Fruit fly (Drosophila melanogaster): Measurements from ENCODE around the gene ClC-a.

ClC-a gene

dm6 chr3R:11764279-11764880, 48.6 kb downstream of the ClC-a start, which contains the start of gene Lk6 (continued):
- TF ChIP-seq CG10669 (GFP tag; optimal IDR thresholded peaks at IDR 0.05), result no peak

dm6 chr3R:11763494-11764278, 49.3 kb downstream of the ClC-a start:
- peak; percentile 93 for TF ChIP-seq CG1621 (tag; optimal IDR thresholded peaks at IDR 0.05)
- TF ChIP-seq Eip78C (GFP tag), result peak; percentile 72
- no peak for TF ChIP-seq pdm3 (GFP tag; optimal IDR thresholded peaks at IDR 0.05)
- no peak for TF ChIP-seq CG31627 (GFP tag; optimal IDR thresholded peaks at IDR 0.05)
- TF ChIP-seq dac (GFP tag; optimal IDR thresholded peaks at IDR 0.05), result no peak
- no peak for TF ChIP-seq CG6163 (GFP tag; IDR thresholded peaks at IDR 0.05)
- no peak for TF ChIP-seq cyc (GFP tag; optimal IDR thresholded peaks at IDR 0.05)
- no peak for TF ChIP-seq CG11294 (GFP tag; IDR thresholded peaks at IDR 0.05)
- TF ChIP-seq ss (GFP tag; optimal IDR thresholded peaks at IDR 0.05), result peak; percentile 25 to 54
- peak; percentile 64 for TF ChIP-seq dsx (GFP tag; optimal IDR thresholded peaks at IDR 0.05; ENCODE audit: poor library complexity, severe bottlenecking)
- TF ChIP-seq CG6808 (GFP tag; optimal IDR thresholded peaks at IDR 0.05), result peak; percentile 47
- peak; percentile 63 for TF ChIP-seq CG6854 (GFP tag; optimal IDR thresholded peaks at IDR 0.05)
- no peak for TF ChIP-seq eg (GFP tag; IDR thresholded peaks at IDR 0.05)

dm6 chr3R:11762500-11762899, 50.5 kb downstream of the ClC-a start:
- TF ChIP-seq ss (GFP tag; optimal IDR thresholded peaks at IDR 0.05) (peak; percentile 0 to 6), CG1621 (tag; optimal IDR thresholded peaks at IDR 0.05) (no peak), CG9139 (GFP tag; optimal IDR thresholded peaks at IDR 0.05) (no peak), cyc (GFP tag; optimal IDR thresholded peaks at IDR 0.05) (no peak), Ets96B (tag; optimal IDR thresholded peaks at IDR 0.05) (no peak), fkh (GFP tag; optimal IDR thresholded peaks at IDR 0.05) (peak; percentile 43), Hr4 (GFP tag; optimal IDR thresholded peaks at IDR 0.05) (no peak), vri (GFP tag; optimal IDR thresholded peaks at IDR 0.05) (peak; percentile 67)

- no peak for TF ChIP-seq Eip93F (GFP tag; optimal IDR thresholded peaks at IDR 0.05)
- peak; percentile 4 for TF ChIP-seq vri (GFP tag; optimal IDR thresholded peaks at IDR 0.05)
These were observed 51.3 kb downstream of the ClC-a start for dm6 chr3R:11761718-11762117.

dm6 chr3R:11760669-11761387, 52.2 kb downstream of the ClC-a start:
- TF ChIP-seq CG3032 (tag; optimal IDR thresholded peaks at IDR 0.05) (peak; percentile 100), CG6854 (GFP tag; optimal IDR thresholded peaks at IDR 0.05) (peak; percentile 100), CG8632 (GFP tag; optimal IDR thresholded peaks at IDR 0.05) (peak; percentile 100), acj6 (GFP tag; optimal IDR thresholded peaks at IDR 0.05) (peak; percentile 100), OdsH (GFP tag; optimal IDR thresholded peaks at IDR 0.05) (peak; percentile 100), pdm3 (GFP tag; optimal IDR thresholded peaks at IDR 0.05) (peak; percentile 100), Eip93F (GFP tag; optimal IDR thresholded peaks at IDR 0.05) (peak; percentile 100), CG4318 (GFP tag; optimal IDR thresholded peaks at IDR 0.05) (peak; percentile 100), svp (GFP tag) (peak; percentile 100), CG34406 (GFP tag; optimal IDR thresholded peaks at IDR 0.05) (peak; percentile 100), Hr4 (GFP tag; optimal IDR thresholded peaks at IDR 0.05) (peak; percentile 100), fd59A (GFP tag; optimal IDR thresholded peaks at IDR 0.05) (peak; percentile 100), CG6276 (GFP tag; optimal IDR thresholded peaks at IDR 0.05) (peak; percentile 100), CG9139 (GFP tag; optimal IDR thresholded peaks at IDR 0.05) (peak; percentile 100), Ets96B (tag; optimal IDR thresholded peaks at IDR 0.05) (peak; percentile 100), cyc (GFP tag; optimal IDR thresholded peaks at IDR 0.05) (peak; percentile 100), CG11762 (GFP tag; optimal IDR thresholded peaks at IDR 0.05; ENCODE audit: insufficient read depth) (peak; percentile 100), eg (GFP tag; IDR thresholded peaks at IDR 0.05) (no peak), Met (GFP tag; optimal IDR thresholded peaks at IDR 0.05) (peak; percentile 100), CG8119 (GFP tag; IDR thresholded peaks at IDR 0.05) (no peak), lz (GFP tag; optimal IDR thresholded peaks at IDR 0.05) (peak; percentile 100), Gug (GFP tag; IDR thresholded peaks at IDR 0.05) (no peak), CG16779 (tag; optimal IDR thresholded peaks at IDR 0.05) (peak; percentile 99), CG11902 (GFP tag; optimal IDR thresholded peaks at IDR 0.05) (peak; percentile 100), esn (GFP tag; optimal IDR thresholded peaks at IDR 0.05) (peak; percentile 100), CG1621 (tag; optimal IDR thresholded peaks at IDR 0.05) (peak; percentile 100), CG8319 (GFP tag; optimal IDR thresholded peaks at IDR 0.05) (peak; percentile 100)
